Worm (Caenorhabditis elegans) whole organism, late embryonic: Measurements from ENCODE around the gene C25A8.1.
A peak's percentile ranks its signal among the peaks of the same experiment; 100 is the strongest.

ENCODE experiments used
- K02D7.2 ChIP-seq: sonication (generic microtip); optimal IDR thresholded peaks from 2 replicates; lab custom pipeline; 2017; ENCODE audit warnings: mild to moderate bottlenecking, missing genetic modification characterization, missing compliant biosample characterization
- K09A11.1 ChIP-seq: sonication (generic microtip); optimal IDR thresholded peaks from 2 replicates; lab custom pipeline; 2017; ENCODE audit warnings: antibody characterized with exemption, mild to moderate bottlenecking, missing genetic modification characterization, missing compliant biosample characterization; ENCODE audit not compliant: insufficient read depth
- Y22D7AL.16 ChIP-seq: sonication (generic microtip); optimal IDR thresholded peaks from 2 replicates; lab custom pipeline; 2016; ENCODE audit warnings: missing genetic modification characterization, missing compliant biosample characterization
- ahr-1 ChIP-seq: sonication (generic microtip); optimal IDR thresholded peaks from 2 replicates; lab custom pipeline; 2016; ENCODE audit warnings: missing genetic modification characterization, missing compliant biosample characterization
- ceh-2 ChIP-seq: sonication (generic microtip); optimal IDR thresholded peaks from 2 replicates; lab custom pipeline; 2016; ENCODE audit warnings: missing genotype, missing genetic modification characterization, missing compliant biosample characterization
- ceh-30 ChIP-seq: fragments of 150-350 bp; optimal IDR thresholded peaks from 2 replicates; lab custom pipeline; 2014; ENCODE audit warnings: missing biosample characterization, missing genetic modification characterization
- ceh-31 ChIP-seq: sonication (generic microtip); optimal IDR thresholded peaks from 2 replicates; lab custom pipeline; 2016; ENCODE audit warnings: missing genetic modification characterization, missing compliant biosample characterization
- ceh-45 ChIP-seq: fragments of 200-800 bp; sonication (Bioruptor generic); IDR thresholded peaks from 2 replicates; pipeline ENCODE4 v1.3.6; 2022; ENCODE audit warnings: missing genetic modification reagents, missing genetic modification characterization, missing compliant biosample characterization
- elt-4 ChIP-seq: sonication (generic microtip); optimal IDR thresholded peaks from 2 replicates; lab custom pipeline; 2016; ENCODE audit warnings: missing genetic modification characterization, missing compliant biosample characterization
- eyg-1 ChIP-seq: sonication (generic microtip); optimal IDR thresholded peaks from 2 replicates; lab custom pipeline; 2016; ENCODE audit warnings: missing genotype, missing genetic modification characterization, missing compliant biosample characterization
- fax-1 ChIP-seq: sonication (generic microtip); optimal IDR thresholded peaks from 2 replicates; lab custom pipeline; 2016; ENCODE audit warnings: missing genotype, missing genetic modification characterization, missing compliant biosample characterization
- fkh-6 ChIP-seq: sonication (generic microtip); optimal IDR thresholded peaks from 2 replicates; lab custom pipeline; 2016; ENCODE audit warnings: missing genetic modification characterization, missing compliant biosample characterization
- gmeb-2 ChIP-seq: sonication (generic microtip); optimal IDR thresholded peaks from 2 replicates; lab custom pipeline; 2016; ENCODE audit warnings: missing genetic modification characterization, inconsistent platforms, missing compliant biosample characterization
- hlh-30 ChIP-seq: sonication (generic microtip); optimal IDR thresholded peaks from 2 replicates; lab custom pipeline; 2017; ENCODE audit warnings: antibody characterized with exemption, missing genetic modification characterization, missing compliant biosample characterization; ENCODE audit not compliant: insufficient read depth
- hlh-6 ChIP-seq: sonication (generic microtip); optimal IDR thresholded peaks from 2 replicates; lab custom pipeline; 2016; ENCODE audit warnings: missing genotype, missing genetic modification characterization, missing compliant biosample characterization
- hlh-8 ChIP-seq: sonication (generic microtip); optimal IDR thresholded peaks from 2 replicates; lab custom pipeline; 2016; ENCODE audit warnings: missing genotype, missing genetic modification characterization, missing compliant biosample characterization
- lim-6 ChIP-seq: sonication (generic microtip); optimal IDR thresholded peaks from 2 replicates; lab custom pipeline; 2016; ENCODE audit warnings: missing genetic modification characterization, missing compliant biosample characterization
- lin-11 ChIP-seq: fragments of 200-800 bp; sonication (Bioruptor generic); optimal IDR thresholded peaks from 2 replicates; lab custom pipeline; 2018; ENCODE audit warnings: mild to moderate bottlenecking, missing genetic modification characterization, missing compliant biosample characterization
- nfya-1 ChIP-seq: sonication (generic microtip); optimal IDR thresholded peaks from 2 replicates; lab custom pipeline; 2017; ENCODE audit warnings: missing genetic modification characterization, mild to moderate bottlenecking, missing compliant biosample characterization, antibody characterized with exemption, moderate library complexity
- nhr-232 ChIP-seq: sonication (generic microtip); optimal IDR thresholded peaks from 2 replicates; lab custom pipeline; 2016; ENCODE audit warnings: missing genetic modification characterization, missing compliant biosample characterization
- odd-2 ChIP-seq: sonication (generic microtip); optimal IDR thresholded peaks from 2 replicates; lab custom pipeline; 2017; ENCODE audit warnings: antibody characterized with exemption, mild to moderate bottlenecking, missing genetic modification characterization, missing compliant biosample characterization
- pax-1 ChIP-seq: fragments of 150-350 bp; optimal IDR thresholded peaks from 2 replicates; lab custom pipeline; 2014; ENCODE audit warnings: missing biosample characterization, missing genetic modification characterization
- pha-2 ChIP-seq: sonication (generic microtip); optimal IDR thresholded peaks from 2 replicates; lab custom pipeline; 2017; ENCODE audit warnings: mild to moderate bottlenecking, missing genetic modification characterization, missing compliant biosample characterization
- pha-4 ChIP-seq: fragments of 150-350 bp; optimal IDR thresholded peaks from 2 replicates; lab custom pipeline; 2018; ENCODE audit warnings: missing biosample characterization, missing genetic modification reagents, missing genetic modification characterization
- pqm-1 ChIP-seq: sonication (generic microtip); optimal IDR thresholded peaks from 2 replicates; lab custom pipeline; 2016; ENCODE audit warnings: missing genetic modification characterization, missing compliant biosample characterization
- pros-1 ChIP-seq: fragments of 150-350 bp; optimal IDR thresholded peaks from 2 replicates; lab custom pipeline; 2014; ENCODE audit warnings: missing biosample characterization, missing genetic modification reagents, missing genetic modification characterization
- sox-2 ChIP-seq: fragments of 200-800 bp; sonication (Bioruptor generic); IDR thresholded peaks from 2 replicates; pipeline ENCODE4 v1.3.6; 2022; ENCODE audit warnings: missing genetic modification reagents, missing genetic modification characterization, missing compliant biosample characterization
- ttx-3 ChIP-seq: sonication (generic microtip); optimal IDR thresholded peaks from 2 replicates; lab custom pipeline; 2016; ENCODE audit warnings: missing genetic modification reagents, missing genetic modification characterization, missing compliant biosample characterization
- unc-3 ChIP-seq, 2 experiments: fragments of 200-800 bp in 1 of 2; sonication (Bioruptor generic) in 1 of 2; sonication (generic microtip) in 1 of 2; conservative IDR thresholded peaks in 1 of 2; optimal IDR thresholded peaks in 1 of 2; 2 replicates each; pipeline versions ENCODE4 v1.3.6 to Lab custom; 2016 to 2022; ENCODE audit warnings: missing compliant biosample characterization in 2 of 2, missing genetic modification characterization in 2 of 2, missing genetic modification reagents in 1 of 2
- unc-42 ChIP-seq: sonication (generic microtip); optimal IDR thresholded peaks from 2 replicates; lab custom pipeline; 2016; ENCODE audit warnings: missing genotype, missing genetic modification characterization, missing compliant biosample characterization
- unc-55 ChIP-seq: sonication (generic microtip); optimal IDR thresholded peaks from 2 replicates; lab custom pipeline; 2017; ENCODE audit warnings: missing biosample characterization, missing genetic modification reagents, missing genetic modification characterization
- zip-5 ChIP-seq: sonication (generic microtip); optimal IDR thresholded peaks from 2 replicates; lab custom pipeline; 2016; ENCODE audit warnings: missing genetic modification characterization, missing compliant biosample characterization
- ztf-16 ChIP-seq: sonication (generic microtip); optimal IDR thresholded peaks from 2 replicates; lab custom pipeline; 2017; ENCODE audit warnings: missing genetic modification characterization, missing compliant biosample characterization

The C25A8.1 gene

ce11 chrIV:6978625-6979024 is 32.3 kb upstream of the C25A8.1 start:
- no peak for TF ChIP-seq nhr-232 (tag; lab: Kevin White, UChicago)
- TF ChIP-seq zip-5: no peak
- TF ChIP-seq Y22D7AL.16 (tag; lab: Kevin White, UChicago): no peak
- no peak for TF ChIP-seq K09A11.1 (tag; lab: Kevin White, UChicago)
- TF ChIP-seq lin-11: no peak
- TF ChIP-seq hlh-8 (tag; lab: Kevin White, UChicago): no peak
- no peak for TF ChIP-seq K02D7.2 (tag; lab: Kevin White, UChicago)
- TF ChIP-seq pha-4 (tag; lab: Kevin White, UChicago): no peak
- TF ChIP-seq pros-1 (tag; lab: Kevin White, UChicago): no peak
- no peak for TF ChIP-seq nfya-1 (tag; lab: Kevin White, UChicago)

DNA sequence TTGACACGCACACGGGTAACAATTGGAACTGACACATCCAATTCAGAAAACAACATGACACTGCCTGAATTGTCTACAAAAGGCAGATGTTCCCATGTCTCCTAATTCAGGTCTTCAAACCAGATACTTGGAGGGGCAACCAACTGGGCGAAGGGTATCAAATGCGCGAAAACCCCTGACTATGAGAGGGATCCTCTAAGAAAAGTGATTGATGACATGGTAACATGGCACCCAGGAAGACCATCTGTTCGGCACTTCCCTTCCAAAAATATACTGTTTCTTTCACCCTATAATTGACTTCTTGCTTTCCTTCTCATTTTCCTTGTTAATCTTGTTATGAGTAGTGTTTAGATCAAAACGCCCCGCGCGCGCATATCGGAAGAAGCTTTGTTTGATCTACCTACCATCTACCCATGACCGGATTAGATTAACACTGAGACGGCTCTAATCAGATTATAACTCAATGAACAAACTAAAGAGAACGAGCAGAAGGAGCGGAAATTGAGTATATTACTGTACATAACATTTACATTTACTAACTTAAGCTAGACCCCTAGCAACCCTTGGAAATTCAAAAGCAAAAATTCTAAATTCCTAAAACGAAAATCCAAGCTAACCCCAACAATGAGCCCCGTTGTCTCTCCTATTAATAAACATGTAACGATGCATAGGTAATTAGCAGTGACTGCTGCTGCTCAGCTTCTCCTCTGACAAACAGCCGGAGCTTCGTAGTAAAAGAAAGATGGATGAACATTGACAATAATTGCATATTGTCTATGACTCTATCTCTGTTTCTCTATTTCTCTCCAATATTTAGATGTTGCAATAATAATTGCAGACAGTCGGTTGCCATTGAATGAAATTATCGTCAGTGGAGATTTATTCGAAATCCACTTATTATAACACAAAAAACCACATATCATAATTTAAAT is 26.2 kb upstream of the C25A8.1 start:
- no peak for TF ChIP-seq hlh-8 (tag; lab: Kevin White, UChicago)
- TF ChIP-seq fkh-6 (tag; lab: Kevin White, UChicago): no peak
- peak; percentile 12 for TF ChIP-seq pha-2 (tag; lab: Kevin White, UChicago)
- TF ChIP-seq unc-55 (GFP tag; lab: Kevin White, UChicago): peak; percentile 67
- no peak for TF ChIP-seq pqm-1 (tag; lab: Kevin White, UChicago)
- peak; percentile 91 for TF ChIP-seq pax-1 (tag; lab: Kevin White, UChicago)
- peak; percentile 32 for TF ChIP-seq ceh-31 (tag; lab: Kevin White, UChicago)
- TF ChIP-seq nhr-232 (tag; lab: Kevin White, UChicago): no peak
- no peak for TF ChIP-seq zip-5

ce11 chrIV:6986835-6987234 is 24.1 kb upstream of the C25A8.1 start, which contains the start of gene prkl-1:
Gene prkl-1, minus strand, starts transcription at chrIV:6986935.
- TF ChIP-seq pros-1 (tag; lab: Kevin White, UChicago) (no peak), hlh-30 (tag; lab: Kevin White, UChicago) (no peak), odd-2 (no peak)

ce11 chrIV:6991070-6991469 is 19.9 kb upstream of the C25A8.1 start:
- TF ChIP-seq pha-4 (tag; lab: Kevin White, UChicago): no peak
- TF ChIP-seq unc-55 (GFP tag; lab: Kevin White, UChicago): peak; percentile 74
- no peak for TF ChIP-seq lim-6 (tag; lab: Kevin White, UChicago)
- TF ChIP-seq sox-2 (GFP tag; lab: Robert Waterston, UW): no peak
- no peak for TF ChIP-seq fkh-6 (tag; lab: Kevin White, UChicago)
- no peak for TF ChIP-seq hlh-6 (tag; lab: Kevin White, UChicago)

DNA sequence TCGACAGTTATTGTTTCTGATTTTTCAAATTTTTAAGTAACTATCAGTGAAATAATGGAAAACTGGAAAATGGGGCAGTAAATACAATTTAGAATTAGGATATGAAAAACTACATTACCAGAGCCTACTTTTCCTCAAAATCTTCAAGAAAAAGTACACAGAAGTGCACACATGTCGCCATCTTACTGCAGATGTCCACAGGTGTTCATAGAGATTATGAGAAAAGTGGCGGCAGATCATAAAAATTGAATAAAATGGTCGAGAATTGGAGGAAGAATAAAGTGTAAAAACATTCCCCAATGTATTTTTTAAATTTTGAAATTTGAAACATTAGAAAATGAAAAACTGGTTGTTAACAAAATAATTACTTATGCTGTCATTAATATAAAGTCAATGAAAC is 13.0 kb upstream of the C25A8.1 start:
- TF ChIP-seq unc-42: no peak
- TF ChIP-seq fax-1 (tag; lab: Kevin White, UChicago): no peak
- TF ChIP-seq ahr-1 (tag; lab: Kevin White, UChicago): no peak
- no peak for TF ChIP-seq ceh-30 (tag; lab: Kevin White, UChicago)
- no peak for TF ChIP-seq gmeb-2 (tag; lab: Kevin White, UChicago)
- TF ChIP-seq elt-4 (tag; lab: Kevin White, UChicago): no peak
- no peak for TF ChIP-seq pax-1 (tag; lab: Kevin White, UChicago)
- TF ChIP-seq ceh-2 (tag; lab: Kevin White, UChicago): no peak
- TF ChIP-seq ztf-16 (tag; lab: Kevin White, UChicago): no peak
- no peak for TF ChIP-seq unc-3 (GFP tag; conservative IDR thresholded peaks at IDR 0.05; lab: Robert Waterston, UW)
- no peak for TF ChIP-seq unc-3 (tag; optimal IDR thresholded peaks at IDR 0.05; lab: Kevin White, UChicago)
- no peak for TF ChIP-seq ceh-31 (tag; lab: Kevin White, UChicago)
- TF ChIP-seq zip-5: no peak
- TF ChIP-seq sox-2 (GFP tag; lab: Robert Waterston, UW): no peak
- no peak for TF ChIP-seq eyg-1 (tag; lab: Kevin White, UChicago)
- no peak for TF ChIP-seq ceh-45 (GFP tag; lab: Robert Waterston, UW)
- TF ChIP-seq ttx-3 (tag; lab: Kevin White, UChicago): no peak
